Fruit fly (Drosophila melanogaster) whole organism, embryonic: ENCODE measurements around the gene CG5966.

Source experiments
- BEAF-32 ChIP-seq: fragments of 200-800 bp; sonication (Bioruptor generic); optimal IDR thresholded peaks from 3 replicates; lab custom pipeline; 2017; ENCODE audit warnings: missing biosample characterization, missing genetic modification characterization, mild to moderate bottlenecking, moderate library complexity, missing genetic modification reagents
- Bgb ChIP-seq: fragments of 200-800 bp; sonication (Bioruptor generic); IDR thresholded peaks from 2 replicates; pipeline ENCODE4 v1.3.6; 2022; ENCODE audit warnings: missing biosample characterization, missing genetic modification characterization; ENCODE audit not compliant: partially characterized antibody
- CG11247 ChIP-seq: fragments of 200-800 bp; sonication (Bioruptor generic); IDR thresholded peaks from 2 replicates; pipeline ENCODE4 v1.3.6; 2022; ENCODE audit warnings: missing biosample characterization, missing genetic modification characterization
- CG14860 ChIP-seq: fragments of 200-800 bp; sonication (Bioruptor generic); IDR thresholded peaks from 3 replicates; pipeline ENCODE4 v1.3.6; 2022; ENCODE audit warnings: missing biosample characterization, missing genetic modification characterization; ENCODE audit not compliant: partially characterized antibody
- CG17359 ChIP-seq: fragments of 200-800 bp; sonication (Bioruptor generic); optimal IDR thresholded peaks from 3 replicates; lab custom pipeline; 2018; ENCODE audit warnings: missing biosample characterization, mild to moderate bottlenecking, missing genetic modification characterization, moderate library complexity
- CG17829 ChIP-seq: fragments of 200-800 bp; optimal IDR thresholded peaks from 2 replicates; lab custom pipeline; 2019; ENCODE audit warnings: missing biosample characterization, mild to moderate bottlenecking, missing genetic modification characterization, moderate library complexity
- CG18764 ChIP-seq: fragments of 200-800 bp; sonication (Bioruptor generic); optimal IDR thresholded peaks from 3 replicates; lab custom pipeline; 2016; ENCODE audit warnings: missing biosample characterization, missing genetic modification characterization
- CG2116 ChIP-seq: fragments of 200-800 bp; sonication (Bioruptor generic); optimal IDR thresholded peaks from 3 replicates; lab custom pipeline; 2018; ENCODE audit warnings: missing biosample characterization, mild to moderate bottlenecking, missing genetic modification characterization
- CG32767 ChIP-seq: fragments of 200-800 bp; sonication (Bioruptor generic); IDR thresholded peaks from 2 replicates; pipeline ENCODE4 v1.3.6; 2022; ENCODE audit warnings: missing biosample characterization, missing genetic modification characterization
- CG34224 ChIP-seq: fragments of 200-800 bp; sonication (Bioruptor generic); IDR thresholded peaks from 3 replicates; pipeline ENCODE4 v1.3.6; 2022; ENCODE audit warnings: missing biosample characterization, missing genetic modification characterization; ENCODE audit not compliant: partially characterized antibody
- CG3838 ChIP-seq: fragments of 200-800 bp; sonication (Bioruptor generic); optimal IDR thresholded peaks from 3 replicates; lab custom pipeline; 2016; ENCODE audit warnings: missing biosample characterization, missing genetic modification characterization
- CG3995 ChIP-seq: fragments of 200-800 bp; sonication (Bioruptor generic); optimal IDR thresholded peaks from 3 replicates; lab custom pipeline; 2016; ENCODE audit warnings: missing biosample characterization, missing genetic modification characterization
- CG43689 ChIP-seq: fragments of 200-800 bp; sonication (Bioruptor generic); IDR thresholded peaks from 2 replicates; pipeline ENCODE4 v1.3.6; 2022; ENCODE audit warnings: missing biosample characterization, missing genetic modification characterization
- CG4404 ChIP-seq: fragments of 200-800 bp; sonication (Bioruptor generic); IDR thresholded peaks from 2 replicates; pipeline ENCODE4 v1.3.6; 2022; ENCODE audit warnings: missing biosample characterization, missing genetic modification characterization
- CG4820 ChIP-seq: fragments of 200-800 bp; sonication (Bioruptor generic); optimal IDR thresholded peaks from 3 replicates; lab custom pipeline; 2016; ENCODE audit warnings: missing biosample characterization, missing genetic modification characterization
- CG5245 ChIP-seq: fragments of 200-800 bp; sonication (Bioruptor generic); optimal IDR thresholded peaks from 3 replicates; lab custom pipeline; 2016; ENCODE audit warnings: missing biosample characterization, missing genetic modification characterization
- CG7963 ChIP-seq: fragments of 200-800 bp; sonication (Bioruptor generic); IDR thresholded peaks from 3 replicates; pipeline ENCODE4 v1.3.6; 2022; ENCODE audit warnings: missing biosample characterization, missing genetic modification characterization; ENCODE audit not compliant: partially characterized antibody
- CG8388 ChIP-seq: fragments of 200-800 bp; sonication (Bioruptor generic); optimal IDR thresholded peaks from 2 replicates; lab custom pipeline; 2019; ENCODE audit warnings: missing biosample characterization, mild to moderate bottlenecking, missing genetic modification characterization, moderate library complexity
- CHES-1-like ChIP-seq: fragments of 200-800 bp; sonication (Bioruptor generic); optimal IDR thresholded peaks from 2 replicates; lab custom pipeline; 2016; ENCODE audit warnings: missing biosample characterization, missing genetic modification characterization
- D19B ChIP-seq: fragments of 200-800 bp; sonication (Bioruptor generic); optimal IDR thresholded peaks from 2 replicates; lab custom pipeline; 2017; ENCODE audit warnings: missing biosample characterization, mild to moderate bottlenecking, missing genetic modification characterization
- Dbx ChIP-seq: fragments of 200-800 bp; sonication (Bioruptor generic); IDR thresholded peaks from 3 replicates; pipeline ENCODE4 v1.3.6; 2022; ENCODE audit warnings: missing biosample characterization, missing genetic modification characterization
- Dfd ChIP-seq, 2 experiments: fragments of >200 bp; optimal IDR thresholded peaks; 2 replicates each; lab custom pipeline; 2017; ENCODE audit warnings: missing biosample characterization in 2 of 2, missing genetic modification characterization in 2 of 2
- Dll ChIP-seq: fragments of 200-800 bp; sonication (Bioruptor generic); IDR thresholded peaks from 4 replicates; pipeline ENCODE4 v1.3.6; 2022; ENCODE audit warnings: missing biosample characterization, missing genetic modification characterization; ENCODE audit not compliant: partially characterized antibody
- Dp ChIP-seq: fragments of 200-800 bp; sonication (Bioruptor generic); optimal IDR thresholded peaks from 2 replicates; lab custom pipeline; 2018; ENCODE audit warnings: missing biosample characterization, mild to moderate bottlenecking, missing genetic modification characterization, moderate library complexity
- Dref ChIP-seq: fragments of 200-800 bp; sonication (Bioruptor generic); IDR thresholded peaks from 2 replicates; pipeline ENCODE4 v1.3.6; 2022; ENCODE audit warnings: missing biosample characterization, missing genetic modification characterization
- HLH4C ChIP-seq: fragments of 200-800 bp; sonication (Bioruptor generic); IDR thresholded peaks from 3 replicates; pipeline ENCODE4 v1.3.6; 2022; ENCODE audit warnings: missing biosample characterization, missing genetic modification characterization; ENCODE audit not compliant: partially characterized antibody
- Jarid2 ChIP-seq: fragments of 200-800 bp; sonication (Bioruptor generic); optimal IDR thresholded peaks from 3 replicates; lab custom pipeline; 2017; ENCODE audit warnings: mild to moderate bottlenecking, missing biosample characterization, missing genetic modification reagents, missing genetic modification characterization
- Mad ChIP-seq: fragments of 200-800 bp; sonication (Bioruptor generic); optimal IDR thresholded peaks from 2 replicates; lab custom pipeline; 2016; ENCODE audit warnings: missing biosample characterization, missing genetic modification characterization
- Rfx ChIP-seq: fragments of 200-800 bp; sonication (Bioruptor generic); IDR thresholded peaks from 2 replicates; pipeline ENCODE4 v1.3.6; 2022; ENCODE audit warnings: missing biosample characterization, missing genetic modification characterization
- Scr ChIP-seq: fragments of 200-800 bp; sonication (Bioruptor generic); IDR thresholded peaks from 2 replicates; pipeline ENCODE4 v1.3.6; 2022; ENCODE audit warnings: missing biosample characterization, missing genetic modification characterization; ENCODE audit not compliant: partially characterized antibody
- Sry-δ ChIP-seq: fragments of 200-800 bp; sonication (Bioruptor generic); optimal IDR thresholded peaks from 2 replicates; lab custom pipeline; 2016; ENCODE audit warnings: missing biosample characterization, missing genetic modification characterization
- Ssrp ChIP-seq: fragments of 200-800 bp; sonication (Bioruptor generic); optimal IDR thresholded peaks from 2 replicates; lab custom pipeline; 2018; ENCODE audit warnings: missing biosample characterization, mild to moderate bottlenecking, missing genetic modification characterization, moderate library complexity
- Usf ChIP-seq: fragments of 200-800 bp; sonication (Bioruptor generic); optimal IDR thresholded peaks from 2 replicates; lab custom pipeline; 2017; ENCODE audit warnings: missing genotype, missing biosample characterization, missing genetic modification characterization
- ap ChIP-seq: fragments of 200-800 bp; sonication (Bioruptor generic); IDR thresholded peaks from 2 replicates; pipeline ENCODE4 v1.3.6; 2022; ENCODE audit warnings: missing biosample characterization, missing genetic modification characterization
- ato ChIP-seq: fragments of 200-800 bp; sonication (Bioruptor generic); IDR thresholded peaks from 2 replicates; pipeline ENCODE4 v1.3.6; 2022; ENCODE audit warnings: missing biosample characterization, missing genetic modification characterization; ENCODE audit not compliant: partially characterized antibody
- bsh ChIP-seq, 2 experiments: fragments of 200-800 bp; sonication (Bioruptor generic); optimal IDR thresholded peaks; 2 replicates each; lab custom pipeline; 2017 to 2018; ENCODE audit warnings: mild to moderate bottlenecking in 2 of 2, missing biosample characterization in 2 of 2, missing genetic modification characterization in 2 of 2, moderate library complexity in 1 of 2
- chm ChIP-seq: fragments of 200-800 bp; sonication (Bioruptor generic); IDR thresholded peaks from 2 replicates; pipeline ENCODE4 v1.3.6; 2022; ENCODE audit warnings: missing biosample characterization, missing genetic modification characterization
- corto ChIP-seq: fragments of 200-800 bp; sonication (Bioruptor generic); optimal IDR thresholded peaks from 2 replicates; lab custom pipeline; 2016; ENCODE audit warnings: missing biosample characterization, mild to moderate bottlenecking, missing genetic modification characterization, moderate library complexity
- en ChIP-seq: fragments of 200-800 bp; sonication (Bioruptor generic); optimal IDR thresholded peaks from 2 replicates; lab custom pipeline; 2016; ENCODE audit warnings: missing biosample characterization, missing genetic modification characterization
- exex ChIP-seq: fragments of 200-800 bp; sonication (Bioruptor generic); optimal IDR thresholded peaks from 4 replicates; lab custom pipeline; 2018; ENCODE audit warnings: missing biosample characterization, mild to moderate bottlenecking, missing genetic modification characterization, moderate library complexity
- ham ChIP-seq: fragments of 200-800 bp; sonication (Bioruptor generic); IDR thresholded peaks from 2 replicates; pipeline ENCODE4 v1.3.6; 2022; ENCODE audit warnings: missing biosample characterization, missing genetic modification characterization
- hbn ChIP-seq: fragments of 200-800 bp; sonication (Bioruptor generic); IDR thresholded peaks from 2 replicates; pipeline ENCODE4 v1.3.6; 2022; ENCODE audit warnings: missing biosample characterization, missing genetic modification characterization; ENCODE audit not compliant: partially characterized antibody
- lab ChIP-seq: fragments of 200-800 bp; sonication (Bioruptor generic); optimal IDR thresholded peaks from 3 replicates; lab custom pipeline; 2017; ENCODE audit warnings: missing biosample characterization, missing genetic modification characterization, mild to moderate bottlenecking, moderate library complexity, missing genetic modification reagents
- lbe ChIP-seq: fragments of 200-800 bp; sonication (Bioruptor generic); optimal IDR thresholded peaks from 2 replicates; lab custom pipeline; 2016; ENCODE audit warnings: missing biosample characterization, mild to moderate bottlenecking, missing genetic modification characterization
- otp ChIP-seq: fragments of 200-800 bp; sonication (Bioruptor generic); IDR thresholded peaks from 3 replicates; pipeline ENCODE4, ENCODE4 v1.3.6; 2022; ENCODE audit warnings: missing biosample characterization, missing genetic modification characterization
- pfk ChIP-seq: fragments of 200-800 bp; sonication (Bioruptor generic); optimal IDR thresholded peaks from 2 replicates; lab custom pipeline; 2018; ENCODE audit warnings: missing biosample characterization, mild to moderate bottlenecking, missing genetic modification characterization, moderate library complexity
- shn ChIP-seq: fragments of 200-800 bp; sonication (Bioruptor generic); optimal IDR thresholded peaks from 3 replicates; lab custom pipeline; 2016; ENCODE audit warnings: missing biosample characterization, missing genetic modification characterization
- slbo ChIP-seq: fragments of 200-800 bp; sonication (Bioruptor generic); IDR thresholded peaks from 2 replicates; pipeline ENCODE4 v1.3.6; 2022; ENCODE audit warnings: missing biosample characterization, missing genetic modification characterization
- sob ChIP-seq: fragments of 200-800 bp; sonication (Bioruptor generic); IDR thresholded peaks from 2 replicates; pipeline ENCODE4 v1.3.6; 2022; ENCODE audit warnings: missing biosample characterization, missing genetic modification characterization
- tx ChIP-seq: fragments of 200-800 bp; sonication (Bioruptor generic); optimal IDR thresholded peaks from 2 replicates; lab custom pipeline; 2016; ENCODE audit warnings: missing biosample characterization, missing genetic modification characterization

Gene CG5966

dm6 chrX:5941824-5942223, 46.8 kb upstream of the CG5966 start (continued):
- TF ChIP-seq D19B (GFP tag; lab: Kevin White, UChicago): no peak
- TF ChIP-seq CG4820 (GFP tag; lab: Kevin White, UChicago): no peak
- TF ChIP-seq HLH4C (GFP tag; lab: Robert Waterston, UW): peak; percentile 57
- no peak for TF ChIP-seq ap (GFP tag; lab: Robert Waterston, UW)
- TF ChIP-seq pfk (GFP tag; lab: Kevin White, UChicago): no peak
- no peak for TF ChIP-seq otp (GFP tag; lab: Robert Waterston, UW)
- TF ChIP-seq lbe: peak; percentile 4
- peak; percentile 69 for TF ChIP-seq Dp
- peak; percentile 62 for TF ChIP-seq ato (GFP tag; lab: Robert Waterston, UW)
- TF ChIP-seq Ssrp (tag; lab: Kevin White, UChicago): no peak
- TF ChIP-seq lab: no peak
- no peak for TF ChIP-seq CG18764 (GFP tag; lab: Kevin White, UChicago)
- no peak for TF ChIP-seq CG11247
- peak; percentile 25 for TF ChIP-seq CG2116
- no peak for TF ChIP-seq CHES-1-like (GFP tag; lab: Kevin White, UChicago)
- no peak for TF ChIP-seq CG32767 (GFP tag; lab: Robert Waterston, UW)
- TF ChIP-seq Scr: peak; percentile 70
- TF ChIP-seq Sry-δ (GFP tag; lab: Kevin White, UChicago): peak; percentile 54
- TF ChIP-seq CG34224 (GFP tag; lab: Robert Waterston, UW): peak; percentile 65
- TF ChIP-seq Dbx (GFP tag; lab: Robert Waterston, UW): no peak
- no peak for TF ChIP-seq chm (GFP tag; lab: Robert Waterston, UW)
- no peak for TF ChIP-seq ham (GFP tag; lab: Robert Waterston, UW)
- TF ChIP-seq bsh (GFP tag; optimal IDR thresholded peaks at IDR 0.05; lab: Kevin White, UChicago): no peak
- peak; percentile 1 for TF ChIP-seq CG3995 (GFP tag; lab: Kevin White, UChicago)
- peak; percentile 75 for TF ChIP-seq Dref (GFP tag; lab: Robert Waterston, UW)
- peak; percentile 56 for TF ChIP-seq hbn (GFP tag; lab: Robert Waterston, UW)
- peak; percentile 26; the same call in 1 of the 2 replicates for TF ChIP-seq slbo (GFP tag; lab: Robert Waterston, UW)
- peak; percentile 65 for TF ChIP-seq BEAF-32
- TF ChIP-seq Rfx (GFP tag; lab: Robert Waterston, UW): no peak
- no peak for TF ChIP-seq CG17359 (tag; lab: Kevin White, UChicago)
- no peak for TF ChIP-seq shn (GFP tag; lab: Kevin White, UChicago)
- TF ChIP-seq CG7963: peak; percentile 55; the same call in 2 of the 3 replicates
- TF ChIP-seq CG14860 (GFP tag; lab: Robert Waterston, UW): peak; percentile 42; the same call in 1 of the 3 replicates
- no peak for TF ChIP-seq exex (tag; lab: Kevin White, UChicago)
- TF ChIP-seq CG5245: no peak
- TF ChIP-seq Usf (GFP tag; lab: Kevin White, UChicago): no peak
- TF ChIP-seq corto (GFP tag; lab: Kevin White, UChicago): no peak
- TF ChIP-seq Dll (GFP tag; lab: Robert Waterston, UW): peak; percentile 75; the same call in 3 of the 4 replicates
- no peak for TF ChIP-seq sob (GFP tag; lab: Robert Waterston, UW)
- TF ChIP-seq CG4404 (GFP tag; lab: Robert Waterston, UW): no peak
- no peak for TF ChIP-seq tx (GFP tag; lab: Kevin White, UChicago)
- TF ChIP-seq Jarid2 (GFP tag; lab: Kevin White, UChicago): no peak
- no peak for TF ChIP-seq Dfd (GFP tag; optimal IDR thresholded peaks at IDR 0.05; lab: Kevin White, UChicago)
- TF ChIP-seq Bgb (GFP tag; lab: Robert Waterston, UW): peak; percentile 68
- no peak for TF ChIP-seq en (GFP tag; lab: Kevin White, UChicago)
- no peak for TF ChIP-seq CG3838 (GFP tag; lab: Kevin White, UChicago)
- TF ChIP-seq CG43689 (GFP tag; lab: Robert Waterston, UW): no peak
- TF ChIP-seq Mad: no peak
- no peak for TF ChIP-seq CG8388 (GFP tag; lab: Kevin White, UChicago)
- TF ChIP-seq CG17829 (tag; lab: Kevin White, UChicago): no peak
